Comparison of ENCODE assay signal across 4 fruit fly cellular contexts in the genomic region with DNA sequence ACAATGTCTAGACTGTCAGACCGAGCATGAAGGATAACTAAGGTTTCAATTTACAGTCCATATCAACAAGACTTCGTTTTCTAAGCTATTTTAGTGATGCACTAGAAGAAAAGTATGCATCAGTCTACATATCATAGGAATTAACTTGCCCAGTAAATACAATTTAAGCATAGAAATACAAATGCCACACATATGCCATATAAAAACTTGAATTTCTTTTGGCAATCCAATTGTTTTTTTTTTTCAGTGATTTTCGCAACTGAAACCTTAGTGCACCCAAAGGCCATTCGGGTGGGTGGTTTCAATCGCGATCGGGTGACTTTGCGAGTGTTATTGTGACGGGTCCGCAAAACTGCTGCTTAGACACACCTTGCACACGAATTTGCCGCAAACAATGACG.
TF ChIP-seq lines count a peak whose summit lies in the region.

No protein-coding gene starts in this region.

- no peak for TF ChIP-seq CTCF in whole organism, embryonic (GFP tag; optimal IDR thresholded peaks at IDR 0.05; lab: Kevin White, UChicago)

TF ChIP-seq in whole organism, adult, 20 proteins besides CTCF, POLR2A, EP300 and RAD21:
- TF ChIP-seq CG7045 (GFP tag; optimal IDR thresholded peaks at IDR 0.05; lab: Kevin White, UChicago): no peak
- TF ChIP-seq Hr96 (GFP tag; optimal IDR thresholded peaks at IDR 0.05; lab: Kevin White, UChicago): no peak
- TF ChIP-seq CG7101 (tag; optimal IDR thresholded peaks at IDR 0.05; lab: Kevin White, UChicago): no peak
- TF ChIP-seq CG14711 (tag; optimal IDR thresholded peaks at IDR 0.05; lab: Kevin White, UChicago): no peak
- peak; percentile 24 for TF ChIP-seq bab1 (GFP tag; optimal IDR thresholded peaks at IDR 0.05; lab: Kevin White, UChicago)
- TF ChIP-seq tj (GFP tag; optimal IDR thresholded peaks at IDR 0.05; lab: Kevin White, UChicago): peak; percentile 16

TF ChIP-seq in whole organism, embryonic, 481 proteins besides CTCF, POLR2A, EP300 and RAD21:
- TF ChIP-seq Drgx (GFP tag; IDR thresholded peaks at IDR 0.05; lab: Robert Waterston, UW) (peak; percentile 55), ara (GFP tag; IDR thresholded peaks at IDR 0.05; lab: Robert Waterston, UW) (0 out of 2 replicates have a peak, but pooled peaks have one; percentile 18), CG3838 (GFP tag; optimal IDR thresholded peaks at IDR 0.05; lab: Kevin White, UChicago) (no peak)

TF ChIP-seq in whole organism, prepupa, 60 proteins besides CTCF, POLR2A, EP300 and RAD21:
- no peak for TF ChIP-seq CG9139 (GFP tag; optimal IDR thresholded peaks at IDR 0.05; lab: Kevin White, UChicago)
- TF ChIP-seq topi (GFP tag; optimal IDR thresholded peaks at IDR 0.05; lab: Kevin White, UChicago): no peak
- TF ChIP-seq OdsH (GFP tag; optimal IDR thresholded peaks at IDR 0.05; lab: Kevin White, UChicago): peak; percentile 20
- TF ChIP-seq CG6276 (GFP tag; optimal IDR thresholded peaks at IDR 0.05; lab: Kevin White, UChicago): peak; percentile 11
- no peak for TF ChIP-seq CG1621 (tag; optimal IDR thresholded peaks at IDR 0.05; lab: Kevin White, UChicago)
- peak; percentile 21 for TF ChIP-seq CG32006 (GFP tag; optimal IDR thresholded peaks at IDR 0.05; lab: Kevin White, UChicago)
- TF ChIP-seq CG15336 (GFP tag; IDR thresholded peaks at IDR 0.05; lab: Robert Waterston, UW): 0 out of 2 replicates have a peak, but pooled peaks have one; percentile 50
- no peak for TF ChIP-seq svp (GFP tag; lab: Kevin White, UChicago)
- TF ChIP-seq acj6 (GFP tag; optimal IDR thresholded peaks at IDR 0.05; lab: Kevin White, UChicago): no peak
- TF ChIP-seq cyc (GFP tag; optimal IDR thresholded peaks at IDR 0.05; lab: Kevin White, UChicago): no peak
- TF ChIP-seq fkh (GFP tag; optimal IDR thresholded peaks at IDR 0.05; lab: Kevin White, UChicago): no peak
- peak; percentile 32; the same call in 1 of the 2 replicates for TF ChIP-seq CG11294 (GFP tag; IDR thresholded peaks at IDR 0.05; lab: Robert Waterston, UW)
- TF ChIP-seq Smox (GFP tag; optimal IDR thresholded peaks at IDR 0.05; lab: Kevin White, UChicago): no peak
- peak; percentile 68 for TF ChIP-seq eg (GFP tag; IDR thresholded peaks at IDR 0.05; lab: Robert Waterston, UW)
- peak; percentile 54; the same call in 1 of the 3 replicates for TF ChIP-seq CG6163 (GFP tag; IDR thresholded peaks at IDR 0.05; lab: Robert Waterston, UW)
- TF ChIP-seq CG11762 (GFP tag; optimal IDR thresholded peaks at IDR 0.05; lab: Kevin White, UChicago; ENCODE audit: insufficient read depth): no peak
- peak; percentile 15 for TF ChIP-seq Lpt (GFP tag; optimal IDR thresholded peaks at IDR 0.05; lab: Kevin White, UChicago)

TF ChIP-seq in whole organism, pupa, 21 proteins besides CTCF, POLR2A, EP300 and RAD21:
- no peak for TF ChIP-seq CG8159 (tag; optimal IDR thresholded peaks at IDR 0.05; lab: Kevin White, UChicago)
- no peak for TF ChIP-seq CG10348 (GFP tag; IDR thresholded peaks at IDR 0.05; lab: Robert Waterston, UW)
- no peak for TF ChIP-seq CG8301 (tag; optimal IDR thresholded peaks at IDR 0.05; lab: Kevin White, UChicago)
- peak; percentile 49 for TF ChIP-seq CG32121 (GFP tag; IDR thresholded peaks at IDR 0.05; lab: Robert Waterston, UW)
- no peak for TF ChIP-seq CG17806 (tag; optimal IDR thresholded peaks at IDR 0.05; lab: Kevin White, UChicago)
- 0 out of 2 replicates have a peak, but pooled peaks have one; percentile 7 for TF ChIP-seq rn (GFP tag; IDR thresholded peaks at IDR 0.05; lab: Robert Waterston, UW)
- no peak for TF ChIP-seq Pif1A (GFP tag; optimal IDR thresholded peaks at IDR 0.05; lab: Kevin White, UChicago)
- no peak for TF ChIP-seq Pif1B (GFP tag; optimal IDR thresholded peaks at IDR 0.05; lab: Kevin White, UChicago)
- TF ChIP-seq Ets98B (GFP tag; IDR thresholded peaks at IDR 0.05; lab: Robert Waterston, UW): peak; percentile 39; the same call in 1 of the 2 replicates
- TF ChIP-seq fd96Ca (GFP tag; IDR thresholded peaks at IDR 0.05; lab: Robert Waterston, UW): 0 out of 3 replicates have a peak, but pooled peaks have one; percentile 26
- peak; percentile 59; the same call in 2 of the 3 replicates for TF ChIP-seq CG4496 (GFP tag; IDR thresholded peaks at IDR 0.05; lab: Robert Waterston, UW)
- no peak for TF ChIP-seq CG13204 (GFP tag; optimal IDR thresholded peaks at IDR 0.05; lab: Kevin White, UChicago)
